Worm (Caenorhabditis elegans) whole organism, L4 larva: ENCODE results near the gene BE0003N10.1.

Experiments
- aly-2 ChIP-seq: sonication (generic microtip); optimal IDR thresholded peaks from 2 replicates; lab custom pipeline; 2018; ENCODE audit warnings: missing biosample characterization, missing genetic modification characterization
- attf-4 ChIP-seq: sonication (generic microtip); optimal IDR thresholded peaks from 3 replicates; lab custom pipeline; 2017; ENCODE audit warnings: missing biosample characterization, missing genetic modification characterization
- ceh-28 ChIP-seq: fragments of 150-350 bp; optimal IDR thresholded peaks from 2 replicates; lab custom pipeline; 2014; ENCODE audit warnings: missing biosample characterization, missing genetic modification reagents, missing genetic modification characterization
- daf-12 ChIP-seq: fragments of 150-350 bp; optimal IDR thresholded peaks from 2 replicates; lab custom pipeline; 2014; ENCODE audit warnings: missing biosample characterization, missing genetic modification reagents, missing genetic modification characterization
- daf-8 ChIP-seq: fragments of 200-800 bp; sonication (Bioruptor generic); IDR thresholded peaks from 2 replicates; pipeline ENCODE4 v1.3.6; 2022; ENCODE audit warnings: missing genetic modification characterization, missing compliant biosample characterization
- fkh-10 ChIP-seq: fragments of 150-350 bp; optimal IDR thresholded peaks from 2 replicates; lab custom pipeline; 2014; ENCODE audit warnings: missing biosample characterization, missing genetic modification reagents, missing genetic modification characterization
- hif-1 ChIP-seq, 2 experiments: sonication (generic microtip); optimal IDR thresholded peaks; 2 replicates each; lab custom pipeline; 2016 to 2017; ENCODE audit warnings: missing compliant biosample characterization in 2 of 2, missing genetic modification characterization in 2 of 2, missing genetic modification reagents in 2 of 2, missing genotype in 2 of 2, mild to moderate bottlenecking in 1 of 2
- mep-1 ChIP-seq: fragments of 150-350 bp; sonication (generic microtip); optimal IDR thresholded peaks from 3 replicates; lab custom pipeline; 2014; ENCODE audit warnings: missing biosample characterization, missing genetic modification characterization
- mes-2 ChIP-seq: sonication (generic microtip); optimal IDR thresholded peaks from 2 replicates; lab custom pipeline; 2016; ENCODE audit warnings: missing genotype, mild to moderate bottlenecking, missing genetic modification characterization, missing compliant biosample characterization; ENCODE audit not compliant: poor library complexity, severe bottlenecking
- nhr-6 ChIP-seq: fragments of 150-350 bp; optimal IDR thresholded peaks from 2 replicates; lab custom pipeline; 2014; ENCODE audit warnings: missing biosample characterization, missing genetic modification characterization
- nhr-76 ChIP-seq: fragments of 150-350 bp; optimal IDR thresholded peaks from 2 replicates; lab custom pipeline; 2014; ENCODE audit warnings: missing biosample characterization, missing genetic modification characterization
- skn-1 ChIP-seq: fragments of 150-350 bp; optimal IDR thresholded peaks from 2 replicates; lab custom pipeline; 2014; ENCODE audit warnings: missing biosample characterization, missing genetic modification characterization

- TF ChIP-seq skn-1 (tag; lab: Kevin White, UChicago) (no peak), ceh-28 (tag; lab: Kevin White, UChicago) (no peak), nhr-6 (tag; lab: Kevin White, UChicago) (no peak), hif-1 (tag; optimal IDR thresholded peaks at IDR 0.05; lab: Kevin White, UChicago) (no peak), fkh-10 (GFP tag; lab: Kevin White, UChicago) (no peak), aly-2 (tag; lab: Kevin White, UChicago) (no peak), daf-12 (tag; lab: Kevin White, UChicago) (no peak), attf-4 (no peak), mep-1 (tag; lab: Kevin White, UChicago) (no peak), nhr-76 (tag; lab: Kevin White, UChicago) (no peak), daf-8 (GFP tag; lab: Robert Waterston, UW) (no peak), mes-2 (no peak)
Measured at ce11 chrIII:1008091-1008490, 29.2 kb upstream of the BE0003N10.1 start, which contains the start of gene clc-27.
